Fruit fly (Drosophila melanogaster) whole organism, prepupa: ENCODE results near the gene CG14220.
A peak's percentile ranks its signal among the peaks of the same experiment; 100 is the strongest.

Experiments used
- Blimp-1 ChIP-seq: fragments of 200-800 bp; sonication (Bioruptor generic); optimal IDR thresholded peaks from 3 replicates; lab custom pipeline; 2017; ENCODE audit warnings: missing biosample characterization, missing genetic modification characterization, mild to moderate bottlenecking, moderate library complexity, missing genetic modification reagents
- CG11762 ChIP-seq: fragments of 200-800 bp; sonication (Bioruptor generic); optimal IDR thresholded peaks from 3 replicates; lab custom pipeline; 2016; ENCODE audit warnings: missing biosample characterization, missing genetic modification characterization; ENCODE audit not compliant: insufficient read depth
- CG11902 ChIP-seq: fragments of 200-800 bp; sonication (Bioruptor generic); optimal IDR thresholded peaks from 3 replicates; lab custom pipeline; 2016; ENCODE audit warnings: missing biosample characterization, missing genetic modification characterization
- CG15336 ChIP-seq: fragments of 200-800 bp; sonication (Bioruptor generic); IDR thresholded peaks from 2 replicates; pipeline ENCODE4 v1.3.6; 2022; ENCODE audit warnings: missing biosample characterization, missing genetic modification characterization
- CG16779 ChIP-seq: fragments of 200-800 bp; sonication (Bioruptor generic); optimal IDR thresholded peaks from 3 replicates; lab custom pipeline; 2017; ENCODE audit warnings: missing biosample characterization, mild to moderate bottlenecking, missing genetic modification characterization
- CG3032 ChIP-seq: fragments of 200-800 bp; optimal IDR thresholded peaks from 2 replicates; lab custom pipeline; 2019; ENCODE audit warnings: missing biosample characterization, mild to moderate bottlenecking, missing genetic modification characterization, moderate library complexity
- CG32006 ChIP-seq: fragments of 200-800 bp; sonication (Bioruptor generic); optimal IDR thresholded peaks from 3 replicates; lab custom pipeline; 2017; ENCODE audit warnings: missing biosample characterization, mild to moderate bottlenecking, missing genetic modification characterization
- CG34406 ChIP-seq: fragments of 200-800 bp; sonication (Bioruptor generic); optimal IDR thresholded peaks from 3 replicates; lab custom pipeline; 2016; ENCODE audit warnings: missing biosample characterization, missing genetic modification characterization
- CG3919 ChIP-seq: fragments of 200-800 bp; sonication (Bioruptor generic); optimal IDR thresholded peaks from 3 replicates; lab custom pipeline; 2016; ENCODE audit warnings: missing biosample characterization, missing genetic modification characterization
- CG4318 ChIP-seq: fragments of 200-800 bp; sonication (Bioruptor generic); optimal IDR thresholded peaks from 3 replicates; lab custom pipeline; 2017; ENCODE audit warnings: missing biosample characterization, mild to moderate bottlenecking, missing genetic modification characterization
- CG6163 ChIP-seq: fragments of 200-800 bp; sonication (Bioruptor generic); IDR thresholded peaks from 3 replicates; pipeline ENCODE4 v1.3.6; 2022; ENCODE audit warnings: missing biosample characterization, missing genetic modification characterization
- CG6276 ChIP-seq: fragments of 200-800 bp; sonication (Bioruptor generic); optimal IDR thresholded peaks from 2 replicates; lab custom pipeline; 2017; ENCODE audit warnings: missing biosample characterization, mild to moderate bottlenecking, missing genetic modification characterization
- CG6792 ChIP-seq: fragments of 200-800 bp; sonication (Bioruptor generic); optimal IDR thresholded peaks from 3 replicates; lab custom pipeline; 2016; ENCODE audit warnings: missing biosample characterization, missing genetic modification characterization
- CG6808 ChIP-seq: fragments of 200-800 bp; sonication (Bioruptor generic); optimal IDR thresholded peaks from 3 replicates; lab custom pipeline; 2017; ENCODE audit warnings: missing biosample characterization, missing genetic modification characterization, mild to moderate bottlenecking, moderate library complexity, missing genetic modification reagents
- CG7368 ChIP-seq: fragments of 200-800 bp; sonication (Bioruptor generic); optimal IDR thresholded peaks from 3 replicates; lab custom pipeline; 2016; ENCODE audit warnings: missing biosample characterization, missing genetic modification characterization
- CG8319 ChIP-seq: fragments of 200-800 bp; sonication (Bioruptor generic); optimal IDR thresholded peaks from 3 replicates; lab custom pipeline; 2016; ENCODE audit warnings: missing biosample characterization, missing genetic modification characterization
- CG8632 ChIP-seq: fragments of 200-800 bp; sonication (Bioruptor generic); optimal IDR thresholded peaks from 3 replicates; lab custom pipeline; 2016; ENCODE audit warnings: missing biosample characterization, missing genetic modification characterization
- CG9139 ChIP-seq: fragments of 200-800 bp; sonication (Bioruptor generic); optimal IDR thresholded peaks from 3 replicates; lab custom pipeline; 2017; ENCODE audit warnings: missing biosample characterization, mild to moderate bottlenecking, missing genetic modification characterization
- Eip75B ChIP-seq: fragments of 200-800 bp; sonication (Bioruptor generic); optimal IDR thresholded peaks from 3 replicates; lab custom pipeline; 2016; ENCODE audit warnings: missing biosample characterization, missing genetic modification characterization
- Eip78C ChIP-seq: fragments of 200-800 bp; sonication (Bioruptor generic); peaks from one replicate; lab custom pipeline; 2016; ENCODE audit warnings: missing biosample characterization, missing genetic modification characterization
- Eip93F ChIP-seq: fragments of 200-800 bp; sonication (Bioruptor generic); optimal IDR thresholded peaks from 2 replicates; lab custom pipeline; 2016; ENCODE audit warnings: missing biosample characterization, mild to moderate bottlenecking, missing genetic modification characterization
- Ets21C ChIP-seq: fragments of 200-800 bp; sonication (Bioruptor generic); optimal IDR thresholded peaks from 3 replicates; lab custom pipeline; 2016; ENCODE audit warnings: missing biosample characterization, missing genetic modification characterization
- Ets96B ChIP-seq: fragments of 200-800 bp; optimal IDR thresholded peaks from 2 replicates; lab custom pipeline; 2019; ENCODE audit warnings: missing biosample characterization, mild to moderate bottlenecking, missing genetic modification characterization, moderate library complexity
- Hr38 ChIP-seq: sonication (Bioruptor generic); optimal IDR thresholded peaks from 2 replicates; lab custom pipeline; 2016; ENCODE audit warnings: missing biosample characterization, missing genetic modification characterization
- Hr39 ChIP-seq: fragments of 200-800 bp; sonication (Bioruptor generic); optimal IDR thresholded peaks from 2 replicates; lab custom pipeline; 2016; ENCODE audit warnings: missing biosample characterization, missing genetic modification characterization
- Lpt ChIP-seq: fragments of 200-800 bp; sonication (Bioruptor generic); optimal IDR thresholded peaks from 3 replicates; lab custom pipeline; 2016; ENCODE audit warnings: missing biosample characterization, missing genetic modification characterization
- Met ChIP-seq: fragments of 200-800 bp; sonication (Bioruptor generic); optimal IDR thresholded peaks from 3 replicates; lab custom pipeline; 2016; ENCODE audit warnings: missing biosample characterization, missing genetic modification characterization
- Sox102F ChIP-seq: fragments of 200-800 bp; sonication (Bioruptor generic); optimal IDR thresholded peaks from 2 replicates; lab custom pipeline; 2016; ENCODE audit warnings: missing biosample characterization, mild to moderate bottlenecking, missing genetic modification characterization
- achi ChIP-seq: fragments of 200-800 bp; sonication (Bioruptor generic); optimal IDR thresholded peaks from 3 replicates; lab custom pipeline; 2016; ENCODE audit warnings: missing biosample characterization, missing genetic modification characterization
- acj6 ChIP-seq: fragments of 200-800 bp; sonication (Bioruptor generic); optimal IDR thresholded peaks from 3 replicates; lab custom pipeline; 2016; ENCODE audit warnings: missing biosample characterization, missing genetic modification characterization
- dac ChIP-seq: fragments of 200-800 bp; sonication (Bioruptor generic); optimal IDR thresholded peaks from 2 replicates; lab custom pipeline; 2017; ENCODE audit warnings: missing biosample characterization, mild to moderate bottlenecking, missing genetic modification characterization
- eg ChIP-seq: fragments of 200-800 bp; sonication (Bioruptor generic); IDR thresholded peaks from 3 replicates; pipeline ENCODE4 v1.3.6; 2022; ENCODE audit warnings: missing biosample characterization, missing genetic modification characterization
- esn ChIP-seq: fragments of 200-800 bp; sonication (Bioruptor generic); optimal IDR thresholded peaks from 2 replicates; lab custom pipeline; 2016; ENCODE audit warnings: missing biosample characterization, mild to moderate bottlenecking, missing genetic modification characterization, moderate library complexity
- fd59A ChIP-seq: fragments of 200-800 bp; sonication (Bioruptor generic); optimal IDR thresholded peaks from 2 replicates; lab custom pipeline; 2017; ENCODE audit warnings: missing biosample characterization, mild to moderate bottlenecking, missing genetic modification characterization, missing genetic modification reagents
- fkh ChIP-seq: fragments of 200-800 bp; sonication (Bioruptor generic); optimal IDR thresholded peaks from 3 replicates; lab custom pipeline; 2017; ENCODE audit warnings: missing biosample characterization, mild to moderate bottlenecking, missing genetic modification characterization, moderate library complexity
- net ChIP-seq: fragments of 200-800 bp; sonication (Bioruptor generic); optimal IDR thresholded peaks from 3 replicates; lab custom pipeline; 2016; ENCODE audit warnings: missing biosample characterization, missing genetic modification characterization
- salr ChIP-seq, 2 experiments: fragments of 200-800 bp; sonication (Bioruptor generic); optimal IDR thresholded peaks; 3 replicates each; lab custom pipeline; 2016 to 2018; ENCODE audit warnings: missing biosample characterization in 2 of 2, missing genetic modification characterization in 2 of 2, mild to moderate bottlenecking in 1 of 2
- spab ChIP-seq: fragments of 200-800 bp; sonication (Bioruptor generic); optimal IDR thresholded peaks from 2 replicates; lab custom pipeline; 2017; ENCODE audit warnings: missing biosample characterization, mild to moderate bottlenecking, missing genetic modification characterization, missing genetic modification reagents
- ss ChIP-seq, 2 experiments: fragments of 200-800 bp; sonication (Bioruptor generic); optimal IDR thresholded peaks; 2 replicates in 1 of 2; 3 replicates in 1 of 2; lab custom pipeline; 2017 to 2018; ENCODE audit warnings: mild to moderate bottlenecking in 2 of 2, missing biosample characterization in 2 of 2, missing genetic modification characterization in 2 of 2, moderate library complexity in 1 of 2
- svp ChIP-seq: fragments of 200-800 bp; sonication (Bioruptor generic); peaks from one replicate; lab custom pipeline; 2016; ENCODE audit warnings: missing biosample characterization, missing genetic modification characterization
- topi ChIP-seq: fragments of 200-800 bp; sonication (Bioruptor generic); optimal IDR thresholded peaks from 3 replicates; lab custom pipeline; 2016; ENCODE audit warnings: missing biosample characterization, missing genetic modification characterization
- vri ChIP-seq: fragments of 200-800 bp; sonication (Bioruptor generic); optimal IDR thresholded peaks from 3 replicates; lab custom pipeline; 2016; ENCODE audit warnings: missing biosample characterization, mild to moderate bottlenecking, missing genetic modification characterization

Gene CG14220

dm6 chrX:19603953-19604352, 2.3 kb upstream of the CG14220 start (continued):
- TF ChIP-seq CG4318 (GFP tag; lab: Kevin White, UChicago) (peak; percentile 65), net (GFP tag; lab: Kevin White, UChicago) (peak; percentile 63), esn (peak; percentile 64), CG6276 (GFP tag; lab: Kevin White, UChicago) (peak; percentile 61), Lpt (GFP tag; lab: Kevin White, UChicago) (peak; percentile 60), Ets21C (no peak), achi (GFP tag; lab: Kevin White, UChicago) (peak; percentile 74), CG6163 (GFP tag; lab: Robert Waterston, UW) (peak; percentile 89)

DNA sequence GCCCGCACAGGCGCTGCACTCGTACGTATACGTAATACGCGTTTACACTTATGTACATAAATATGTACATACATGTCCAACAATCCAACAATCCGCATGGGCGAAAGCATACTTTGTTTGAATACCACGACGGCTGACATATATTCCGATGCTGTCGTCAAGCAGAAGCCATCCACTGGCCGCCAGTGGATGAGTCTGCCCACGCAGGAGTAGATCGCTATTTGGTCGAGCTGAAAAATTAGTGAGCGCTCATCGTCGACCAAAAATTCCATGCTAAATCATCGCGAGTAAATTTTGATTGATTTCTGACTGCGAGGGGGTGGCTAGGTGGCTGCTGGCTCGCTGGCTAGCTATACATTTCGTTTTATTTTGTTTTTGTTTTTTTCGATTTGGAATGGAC, 832 bp upstream of the CG14220 start:
- TF ChIP-seq CG9139 (GFP tag; lab: Kevin White, UChicago): no peak
- TF ChIP-seq fkh: peak; percentile 9
- no peak for TF ChIP-seq CG11902 (GFP tag; lab: Kevin White, UChicago)

DNA sequence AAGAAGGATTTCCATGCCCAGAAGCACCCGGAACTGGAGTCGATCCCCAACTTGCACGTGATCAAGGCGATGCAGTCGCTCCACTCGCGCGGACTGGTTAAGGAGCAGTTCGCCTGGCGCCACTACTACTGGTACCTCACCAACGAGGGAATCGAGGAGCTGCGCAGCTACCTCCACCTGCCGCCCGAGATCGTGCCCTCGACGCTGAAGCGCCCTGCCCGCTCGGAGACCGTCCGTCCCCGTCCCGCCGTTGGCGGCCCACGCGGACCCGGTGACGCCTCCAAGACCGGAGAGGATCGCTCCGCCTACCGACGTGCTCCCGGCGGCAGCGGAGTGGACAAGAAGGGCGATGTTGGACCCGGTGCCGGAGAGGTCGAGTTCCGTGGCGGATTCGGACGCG, 3.1 kb downstream of the CG14220 start:
- TF ChIP-seq CG6808 (GFP tag; lab: Kevin White, UChicago): no peak
- no peak for TF ChIP-seq spab (GFP tag; lab: Kevin White, UChicago)
- no peak for TF ChIP-seq CG3919
- TF ChIP-seq CG3032 (tag; lab: Kevin White, UChicago): no peak
- no peak for TF ChIP-seq CG8632 (GFP tag; lab: Kevin White, UChicago)
- TF ChIP-seq CG15336 (GFP tag; lab: Robert Waterston, UW): no peak
- no peak for TF ChIP-seq Ets96B
- no peak for TF ChIP-seq fkh
- TF ChIP-seq eg (GFP tag; lab: Robert Waterston, UW): no peak
- no peak for TF ChIP-seq salr (GFP tag; optimal IDR thresholded peaks at IDR 0.05; lab: Kevin White, UChicago)
- TF ChIP-seq CG11762 (GFP tag; lab: Kevin White, UChicago): no peak
- no peak for TF ChIP-seq achi (GFP tag; lab: Kevin White, UChicago)
- TF ChIP-seq Hr39 (GFP tag; lab: Kevin White, UChicago): no peak

DNA sequence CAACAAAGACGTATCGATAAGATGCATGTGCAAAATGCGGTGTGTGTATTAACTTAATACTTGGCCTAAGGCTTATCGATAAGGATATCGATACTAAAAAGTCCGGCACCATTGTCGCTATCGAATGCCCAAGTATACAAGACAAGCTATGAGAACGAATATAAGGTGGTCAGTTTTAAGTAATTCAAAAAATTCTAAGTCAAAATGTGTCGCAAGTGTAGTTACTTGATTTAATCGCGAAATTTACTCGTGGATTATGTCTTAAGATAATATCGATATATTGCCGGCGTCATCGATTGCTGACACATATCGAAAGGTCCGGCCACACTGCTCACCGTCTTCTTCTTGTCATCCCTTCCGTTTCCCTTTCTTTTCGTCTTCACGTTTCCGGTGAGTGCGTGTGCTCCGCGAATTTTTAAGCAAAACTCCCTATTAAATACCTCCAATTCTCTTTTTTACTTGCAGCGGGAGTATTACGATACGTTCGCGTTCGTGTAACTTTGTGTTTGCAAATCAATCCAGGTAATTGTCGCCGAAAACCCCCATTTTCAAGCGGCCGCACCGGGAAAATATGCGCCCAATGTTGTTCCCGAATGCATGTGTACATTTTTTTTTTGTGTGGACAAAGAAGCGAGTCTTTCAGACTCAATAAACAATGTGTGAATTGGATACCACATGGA, 3.8 kb downstream of the CG14220 start, which contains the start of gene RpS10b:
Gene RpS10b, plus strand, starts transcription at position 348 of the 680 bp plus-strand sequence.
- peak; percentile 87 for TF ChIP-seq CG34406
- peak; percentile 81 for TF ChIP-seq Blimp-1 (GFP tag; lab: Kevin White, UChicago)
- no peak for TF ChIP-seq Hr38 (GFP tag; lab: Kevin White, UChicago)
- TF ChIP-seq Lpt (GFP tag; lab: Kevin White, UChicago): peak; percentile 51
- TF ChIP-seq topi (GFP tag; lab: Kevin White, UChicago): peak; percentile 89
- peak; percentile 39 for TF ChIP-seq CG6276 (GFP tag; lab: Kevin White, UChicago)
- TF ChIP-seq CG6808 (GFP tag; lab: Kevin White, UChicago): peak; percentile 78
- peak; percentile 88 for TF ChIP-seq Sox102F (GFP tag; lab: Kevin White, UChicago)
- peak; percentile 77 for TF ChIP-seq Hr39 (GFP tag; lab: Kevin White, UChicago)
- TF ChIP-seq vri (GFP tag; lab: Kevin White, UChicago): peak; percentile 84
- TF ChIP-seq CG16779 (tag; lab: Kevin White, UChicago): peak; percentile 86
- peak; percentile 89 for TF ChIP-seq CG9139 (GFP tag; lab: Kevin White, UChicago)
- TF ChIP-seq CG7368: peak; percentile 86
- peak; percentile 84 for TF ChIP-seq CG8632 (GFP tag; lab: Kevin White, UChicago)
- TF ChIP-seq salr (GFP tag; optimal IDR thresholded peaks at IDR 0.05; lab: Kevin White, UChicago): peak; percentile 38 to 81
- TF ChIP-seq Eip93F (GFP tag; lab: Kevin White, UChicago): no peak
- peak; percentile 90 for TF ChIP-seq Met (GFP tag; lab: Kevin White, UChicago)
- TF ChIP-seq svp (GFP tag; lab: Kevin White, UChicago): peak; percentile 70
- TF ChIP-seq Ets96B: peak; percentile 17
- peak; percentile 57 for TF ChIP-seq CG11902 (GFP tag; lab: Kevin White, UChicago)
- peak; percentile 90 for TF ChIP-seq esn
- TF ChIP-seq CG11762 (GFP tag; lab: Kevin White, UChicago): peak; percentile 80
- peak; percentile 79 for TF ChIP-seq acj6 (GFP tag; lab: Kevin White, UChicago)
- peak; percentile 74 for TF ChIP-seq CG8319 (GFP tag; lab: Kevin White, UChicago)
- TF ChIP-seq CG6792: peak; percentile 81
- TF ChIP-seq CG32006 (GFP tag; lab: Kevin White, UChicago): peak; percentile 52
- peak; percentile 75 for TF ChIP-seq Eip75B
- TF ChIP-seq ss (GFP tag; optimal IDR thresholded peaks at IDR 0.05; lab: Kevin White, UChicago): peak; percentile 86 to 95
- peak; percentile 94 for TF ChIP-seq Eip78C (GFP tag; lab: Kevin White, UChicago)
- TF ChIP-seq spab (GFP tag; lab: Kevin White, UChicago): peak; percentile 63
- TF ChIP-seq CG4318 (GFP tag; lab: Kevin White, UChicago): no peak
- peak; percentile 85 for TF ChIP-seq achi (GFP tag; lab: Kevin White, UChicago)
- TF ChIP-seq dac: no peak
- peak; percentile 74 for TF ChIP-seq fd59A (GFP tag; lab: Kevin White, UChicago)
- peak; percentile 47 for TF ChIP-seq CG3032 (tag; lab: Kevin White, UChicago)
